Worm (Caenorhabditis elegans): ENCODE data around the gene M151.7.

The M151.7 gene

DNA sequence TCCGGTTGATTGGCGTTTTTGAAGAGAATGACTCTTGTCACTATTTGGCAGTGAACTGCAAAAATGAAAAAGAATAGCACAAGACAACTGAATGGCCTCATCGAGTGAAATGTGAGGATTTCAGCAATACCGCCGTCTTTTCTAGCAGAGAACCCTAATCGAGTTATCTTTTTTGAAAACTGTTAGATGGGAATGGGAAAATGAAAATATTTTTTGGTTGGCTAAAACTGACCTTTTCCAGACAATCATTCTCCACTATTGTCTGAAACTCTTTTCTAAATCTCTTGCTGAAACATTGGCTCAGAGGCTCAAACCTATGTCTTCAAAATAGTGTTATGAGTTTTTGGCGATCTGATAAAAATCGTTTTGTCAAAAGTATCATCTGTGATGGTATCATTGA, 18.1 kb downstream of the M151.7 start, which contains the start of gene M151.10:
Gene M151.10, minus strand, starts transcription at position 101 of the 400 bp plus-strand sequence.
- TF ChIP-seq aptf-3 (GFP tag; IDR thresholded peaks at IDR 0.05) = no peak
- TF ChIP-seq F52B5.7 (tag; optimal IDR thresholded peaks at IDR 0.05) = no peak

ce11 chrII:3641197-3641596, 19.1 kb downstream of the M151.7 start, which contains the start of gene M151.1:
Gene M151.1 (plus strand): TSS chrII:3641497.
- TF ChIP-seq egrh-3 (GFP tag; IDR thresholded peaks at IDR 0.05) (no peak), mcd-1 (GFP tag; IDR thresholded peaks at IDR 0.05) (no peak), T26A5.8 (tag; optimal IDR thresholded peaks at IDR 0.05) (no peak), ets-4 (GFP tag; optimal IDR thresholded peaks at IDR 0.05) (no peak), Y79H2A.3 (GFP tag; conservative IDR thresholded peaks at IDR 0.05) (no peak)

DNA sequence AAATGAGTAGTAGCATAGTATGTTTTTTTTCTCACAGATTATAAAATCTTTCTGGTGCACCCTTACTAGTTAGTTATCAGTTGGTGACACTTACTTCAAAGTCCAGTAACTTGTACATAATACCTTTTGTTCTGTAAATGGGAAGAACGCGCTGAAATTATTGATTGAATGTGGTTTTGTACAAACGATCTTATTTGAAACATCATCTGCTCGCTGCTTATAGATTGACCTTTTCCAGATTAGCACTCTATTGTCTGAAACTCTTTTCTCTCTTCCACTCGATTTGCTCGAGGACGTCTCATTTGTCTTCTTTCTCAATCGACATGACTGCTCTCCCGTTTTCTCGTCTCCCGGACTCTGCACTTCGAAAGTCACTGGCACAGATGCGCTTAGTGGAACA, 25.0 kb downstream of the M151.7 start, which contains the start of gene fbxb-33:
Gene fbxb-33, plus strand, starts transcription at position 301 of the 400 bp plus-strand sequence.
- TF ChIP-seq F39B2.1 (GFP tag; IDR thresholded peaks at IDR 0.05) (no peak), let-607 (tag; optimal IDR thresholded peaks at IDR 0.05) (no peak), F10E7.11 (tag; optimal IDR thresholded peaks at IDR 0.05) (no peak), ekl-4 (GFP tag; IDR thresholded peaks at IDR 0.05) (no peak), mel-28 (tag; optimal IDR thresholded peaks at IDR 0.05; ENCODE audit: borderline replicate concordance) (no peak), lir-1 (GFP tag; conservative IDR thresholded peaks at IDR 0.05) (no peak), sdz-38 (tag; optimal IDR thresholded peaks at IDR 0.05) (no peak), D2030.7 (GFP tag; IDR thresholded peaks at IDR 0.05) (no peak), dox-1 (GFP tag; IDR thresholded peaks at IDR 0.05) (no peak), athp-1 (tag; optimal IDR thresholded peaks at IDR 0.05) (no peak)

- no peak for TF ChIP-seq ztf-3 (GFP tag; optimal IDR thresholded peaks at IDR 0.05)
- no peak for TF ChIP-seq nhr-80 (tag; optimal IDR thresholded peaks at IDR 0.05)
- no peak for TF ChIP-seq gei-17 (GFP tag; optimal IDR thresholded peaks at IDR 0.05)
- no peak for TF ChIP-seq C17E4.6 (GFP tag; IDR thresholded peaks at IDR 0.05)
- TF ChIP-seq egl-18 (GFP tag; IDR thresholded peaks at IDR 0.05) = no peak
- TF ChIP-seq sdz-38 (tag; optimal IDR thresholded peaks at IDR 0.05) = no peak
- TF ChIP-seq B0261.1 (tag; optimal IDR thresholded peaks at IDR 0.05) = no peak
- no peak for TF ChIP-seq C06A6.2 (GFP tag; conservative IDR thresholded peaks at IDR 0.05)
- TF ChIP-seq lin-35 (GFP tag; optimal IDR thresholded peaks at IDR 0.05) = no peak
- no peak for TF ChIP-seq ztf-18 (tag; optimal IDR thresholded peaks at IDR 0.05)
- no peak for TF ChIP-seq ceh-79 (tag; optimal IDR thresholded peaks at IDR 0.05)
- TF ChIP-seq lsy-27 (tag; optimal IDR thresholded peaks at IDR 0.05; ENCODE audit: borderline replicate concordance, insufficient read depth) = no peak
Measured at ce11 chrII:3655378-3655777, 33.3 kb downstream of the M151.7 start, which contains the start of gene F19B10.5. Gene F19B10.5 (plus strand): TSS chrII:3655678.

DNA sequence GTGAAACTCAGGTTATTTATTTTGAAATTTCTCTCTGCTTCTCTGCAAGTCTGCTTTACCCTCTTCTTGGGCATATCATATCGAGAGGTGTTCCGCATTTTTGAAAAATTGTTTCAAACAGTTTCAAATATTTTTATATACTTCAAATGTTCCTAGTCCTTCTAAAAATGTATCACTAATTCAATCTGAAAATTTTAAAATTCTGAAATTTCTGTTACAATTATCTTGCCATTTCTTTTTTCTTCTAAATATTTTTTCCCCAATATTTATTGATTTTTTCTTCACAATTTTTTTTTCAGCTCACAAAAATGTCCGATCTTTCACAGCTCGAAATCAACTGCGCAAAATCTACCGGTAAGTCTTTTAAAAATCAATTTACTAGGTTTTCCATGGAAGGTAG, 37.7 kb downstream of the M151.7 start, which contains the start of gene F19B10.4:
Gene F19B10.4, plus strand, starts transcription at position 301 of the 400 bp plus-strand sequence.
- TF ChIP-seq fkh-3 (tag; optimal IDR thresholded peaks at IDR 0.05) (no peak), egrh-3 (GFP tag; IDR thresholded peaks at IDR 0.05) (no peak), ztf-18 (tag; optimal IDR thresholded peaks at IDR 0.05) (no peak), Y56A3A.18 (GFP tag; IDR thresholded peaks at IDR 0.05) (no peak), xnd-1 (tag; optimal IDR thresholded peaks at IDR 0.05) (no peak), zfh-2 (GFP tag; conservative IDR thresholded peaks at IDR 0.05) (no peak), mel-28 (tag; optimal IDR thresholded peaks at IDR 0.05; ENCODE audit: borderline replicate concordance) (no peak), ztf-6 (GFP tag; IDR thresholded peaks at IDR 0.05) (no peak)

All from whole organism, young adult.